Worm (Caenorhabditis elegans) whole organism, early embryonic: ENCODE data around the gene C55A1.1.

ENCODE experiments used
- ama-1 ChIP-seq: fragments of 150-350 bp; optimal IDR thresholded peaks from 2 replicates; lab custom pipeline; 2014
- ets-7 ChIP-seq: sonication (generic microtip); optimal IDR thresholded peaks from 2 replicates; lab custom pipeline; 2016; ENCODE audit warnings: missing genotype, missing genetic modification characterization, missing compliant biosample characterization
- pes-1 ChIP-seq: fragments of 200-800 bp; sonication (Bioruptor generic); IDR thresholded peaks from 2 replicates; pipeline ENCODE4 v1.3.6; 2022; ENCODE audit warnings: missing genetic modification reagents, missing genetic modification characterization, missing compliant biosample characterization
- scrt-1 ChIP-seq: fragments of 200-800 bp; sonication (Bioruptor generic); IDR thresholded peaks from 2 replicates; pipeline ENCODE4 v1.3.6; 2022; ENCODE audit warnings: missing genetic modification characterization, missing compliant biosample characterization
- sea-1 ChIP-seq: fragments of 200-800 bp; sonication (Bioruptor generic); conservative IDR thresholded peaks from 2 replicates; pipeline ENCODE4 v1.3.6; 2022; ENCODE audit warnings: missing genetic modification characterization, missing compliant biosample characterization
- tbx-37 ChIP-seq: fragments of 200-800 bp; sonication (Bioruptor generic); conservative IDR thresholded peaks from 2 replicates; pipeline ENCODE4 v1.3.6; 2022; ENCODE audit warnings: missing genetic modification reagents, missing genetic modification characterization, missing compliant biosample characterization

ce11 chrV:15644575-15644974 lies 23.0 kb downstream of the C55A1.1 start, which contains the start of gene str-23:
- TF ChIP-seq scrt-1, result no peak
- no peak for TF ChIP-seq ets-7
- no peak for TF ChIP-seq pes-1 (GFP tag; lab: Robert Waterston, UW)
- TF ChIP-seq tbx-37 (GFP tag; lab: Robert Waterston, UW), result no peak
- no peak for TF ChIP-seq ama-1 (lab: Kevin White, UChicago)
- no peak for TF ChIP-seq sea-1 (GFP tag; lab: Robert Waterston, UW)
